Fruit fly (Drosophila melanogaster) whole organism, adult: ENCODE results near the gene CG13856.

ENCODE experiments used
- CG11617 ChIP-seq: fragments of 200-800 bp; sonication (Bioruptor generic); optimal IDR thresholded peaks from 2 replicates; lab custom pipeline; 2017; ENCODE audit warnings: mild to moderate bottlenecking, missing biosample characterization, missing genetic modification reagents, missing genetic modification characterization
- CG5204 ChIP-seq: fragments of 200-800 bp; sonication (Bioruptor generic); optimal IDR thresholded peaks from 2 replicates; lab custom pipeline; 2016; ENCODE audit warnings: missing biosample characterization, missing genetic modification characterization
- bab1 ChIP-seq: fragments of 200-800 bp; sonication (Bioruptor generic); optimal IDR thresholded peaks from 3 replicates; lab custom pipeline; 2019; ENCODE audit warnings: missing biosample characterization, mild to moderate bottlenecking, missing genetic modification characterization, moderate library complexity
- kay ChIP-seq: fragments of 200-800 bp; sonication (Bioruptor generic); peaks from one replicate; lab custom pipeline; 2016; ENCODE audit warnings: missing biosample characterization, missing genetic modification characterization, borderline replicate concordance
- ovo ChIP-seq: fragments of 200-800 bp; sonication (Bioruptor generic); optimal IDR thresholded peaks from 2 replicates; lab custom pipeline; 2016; ENCODE audit warnings: missing biosample characterization, missing genetic modification characterization

DNA sequence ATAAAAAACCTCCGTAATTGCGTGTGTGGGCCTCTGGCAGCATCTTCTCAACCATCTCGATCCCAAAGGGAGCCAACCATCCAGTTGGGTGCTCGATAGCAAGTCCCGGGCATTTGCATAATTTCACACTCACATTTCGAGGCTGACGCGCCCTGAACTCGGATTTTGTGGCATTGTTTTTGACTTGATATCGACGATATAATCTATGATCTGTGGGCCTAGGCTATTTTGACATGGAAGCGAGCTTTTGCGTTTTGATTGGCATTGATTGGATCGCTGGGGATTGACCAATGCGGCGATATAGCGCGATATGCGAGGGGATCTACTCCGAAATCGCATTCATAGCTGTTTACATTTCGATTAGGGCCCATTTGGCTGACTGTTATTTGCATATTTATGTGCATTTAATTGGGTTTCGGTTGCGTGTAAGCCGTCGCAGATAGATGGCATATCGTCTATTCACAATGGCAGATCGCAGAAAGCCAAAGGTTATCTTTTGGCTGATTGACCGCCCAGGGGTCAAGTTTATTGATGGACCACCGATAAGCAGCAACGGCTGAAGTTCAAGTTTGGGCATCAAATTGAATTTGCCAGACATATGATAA lies 29.8 kb downstream of the CG13856 start:
- no peak for TF ChIP-seq bab1
- no peak for TF ChIP-seq CG5204
- no peak for TF ChIP-seq CG11617 (GFP tag; lab: Kevin White, UChicago)
- no peak for TF ChIP-seq ovo (GFP tag; lab: Kevin White, UChicago)
- TF ChIP-seq kay (GFP tag; lab: Kevin White, UChicago): no peak
